Worm (Caenorhabditis elegans): ENCODE results near the gene C50E3.5.

DNA sequence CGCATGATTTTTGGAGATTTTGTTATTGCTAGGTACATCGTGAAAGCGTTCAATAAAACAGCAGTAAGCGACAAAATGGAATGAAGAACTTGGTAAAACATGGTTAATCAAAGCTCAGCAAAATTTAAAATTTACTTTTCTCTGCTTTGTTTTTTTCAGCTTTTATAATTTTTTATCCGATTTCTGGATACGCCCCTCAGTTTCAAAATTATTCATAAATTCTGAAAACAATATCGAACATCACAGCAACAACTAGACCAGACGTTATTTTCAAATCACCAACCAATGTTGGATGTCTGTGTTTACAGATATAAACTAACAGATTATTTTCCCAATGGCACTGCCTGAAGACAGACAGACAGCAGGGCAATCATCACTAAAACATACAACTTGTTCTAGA lies 46.9 kb downstream of the C50E3.5 start, which contains the start of gene srd-31:
- no peak for TF ChIP-seq him-1 (tag; optimal IDR thresholded peaks at IDR 0.05)
- TF ChIP-seq egl-44 (GFP tag; IDR thresholded peaks at IDR 0.05) = no peak
- TF ChIP-seq lin-54 (GFP tag; optimal IDR thresholded peaks at IDR 0.05) = no peak
- no peak for TF ChIP-seq ceh-27 (GFP tag; optimal IDR thresholded peaks at IDR 0.05)
- TF ChIP-seq unc-62 (GFP tag; optimal IDR thresholded peaks at IDR 0.05) = no peak
- TF ChIP-seq T26A5.8 (tag; optimal IDR thresholded peaks at IDR 0.05) = no peak
- TF ChIP-seq nhr-27 (tag; optimal IDR thresholded peaks at IDR 0.05) = no peak
- TF ChIP-seq nhr-90 (tag; optimal IDR thresholded peaks at IDR 0.05) = no peak
- no peak for TF ChIP-seq snpc-4 (GFP tag; optimal IDR thresholded peaks at IDR 0.05)
- TF ChIP-seq snpc-4 (tag; optimal IDR thresholded peaks at IDR 0.05) = no peak

All from whole organism, young adult.